Worm (Caenorhabditis elegans) whole organism, L3 larva: ENCODE data around the gene C05D11.8.

Source experiments
- ama-1 ChIP-seq: fragments of 150-350 bp; optimal IDR thresholded peaks from 2 replicates; lab custom pipeline; 2018
- ceh-9 ChIP-seq: sonication (generic microtip); optimal IDR thresholded peaks from 2 replicates; lab custom pipeline; 2018; ENCODE audit warnings: missing biosample characterization, missing genetic modification characterization
- fkh-2 ChIP-seq: fragments of 150-350 bp; optimal IDR thresholded peaks from 2 replicates; lab custom pipeline; 2014; ENCODE audit warnings: missing biosample characterization, missing genetic modification reagents, missing genetic modification characterization
- lin-39 ChIP-seq: fragments of 150-350 bp; optimal IDR thresholded peaks from 2 replicates; lab custom pipeline; 2018; ENCODE audit warnings: missing biosample characterization, missing genetic modification reagents, missing genetic modification characterization
- nhr-11 ChIP-seq: fragments of 150-350 bp; optimal IDR thresholded peaks from 2 replicates; lab custom pipeline; 2014; ENCODE audit warnings: missing biosample characterization, missing genetic modification characterization
- nhr-25 ChIP-seq: sonication (generic microtip); optimal IDR thresholded peaks from 2 replicates; lab custom pipeline; 2017; ENCODE audit warnings: missing biosample characterization, missing genetic modification characterization
- nhr-77 ChIP-seq: fragments of 150-350 bp; optimal IDR thresholded peaks from 2 replicates; lab custom pipeline; 2014; ENCODE audit warnings: missing biosample characterization, missing genetic modification characterization
- pqm-1 ChIP-seq: fragments of 150-350 bp; optimal IDR thresholded peaks from 2 replicates; lab custom pipeline; 2017; ENCODE audit warnings: missing biosample characterization, missing genetic modification characterization, inconsistent platforms
- tbx-2 ChIP-seq: sonication (generic microtip); optimal IDR thresholded peaks from 2 replicates; lab custom pipeline; 2016; ENCODE audit warnings: mild to moderate bottlenecking, missing genetic modification characterization, missing compliant biosample characterization
- zag-1 ChIP-seq: fragments of 150-350 bp; optimal IDR thresholded peaks from 2 replicates; lab custom pipeline; 2014; ENCODE audit warnings: missing biosample characterization, missing genetic modification characterization
- ztf-11 ChIP-seq: fragments of 150-350 bp; optimal IDR thresholded peaks from 2 replicates; lab custom pipeline; 2014; ENCODE audit warnings: missing biosample characterization, missing genetic modification characterization

DNA sequence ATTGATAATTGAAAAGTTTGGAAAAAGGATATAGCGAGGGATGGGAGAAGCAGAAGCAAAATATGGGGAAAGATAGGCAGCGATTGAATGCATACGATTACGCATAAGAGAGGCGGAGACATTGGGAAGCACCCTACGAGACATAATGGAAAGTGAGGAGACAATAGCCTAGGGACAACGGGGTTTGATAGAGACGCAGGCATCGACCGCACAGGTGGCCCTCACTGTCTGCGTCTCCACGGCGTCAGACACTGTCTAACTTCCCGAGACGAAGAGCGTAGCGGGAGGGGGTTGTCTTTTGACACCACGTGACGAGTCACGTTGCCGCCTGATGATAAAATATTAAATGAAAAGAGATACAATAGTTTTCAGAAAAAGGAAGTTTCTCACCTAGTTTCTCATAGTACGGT, 6.1 kb downstream of the C05D11.8 start:
- TF ChIP-seq nhr-25 (peak; percentile 92), nhr-77 (tag; lab: Kevin White, UChicago) (peak; percentile 30), lin-39 (tag; lab: Kevin White, UChicago) (peak; percentile 79), ceh-9 (tag; lab: Kevin White, UChicago) (no peak), fkh-2 (no peak), nhr-11 (peak; percentile 30), tbx-2 (tag; lab: Kevin White, UChicago) (peak; percentile 79), ztf-11 (tag; lab: Kevin White, UChicago) (no peak), zag-1 (tag; lab: Kevin White, UChicago) (no peak), pqm-1 (tag; lab: Kevin White, UChicago) (peak; percentile 67), ama-1 (peak; percentile 75)
